Worm (Caenorhabditis elegans): ENCODE measurements around the gene nep-1.
A peak's percentile ranks its signal among the peaks of the same experiment; 100 is the strongest.

The nep-1 gene

ce11 chrII:11634057-11634676 lies 22.8 kb downstream of the nep-1 start (continued):
- TF ChIP-seq pqm-1 (tag; optimal IDR thresholded peaks at IDR 0.05) (no peak), lin-38 (GFP tag; IDR thresholded peaks at IDR 0.05) (peak; percentile 61), hif-1 (tag; optimal IDR thresholded peaks at IDR 0.05) (peak; percentile 22 to 90), mep-1 (tag; optimal IDR thresholded peaks at IDR 0.05) (peak; percentile 93), unc-130 (GFP tag; optimal IDR thresholded peaks at IDR 0.05) (no peak), nhr-76 (tag; optimal IDR thresholded peaks at IDR 0.05) (no peak), dmd-9 (GFP tag; IDR thresholded peaks at IDR 0.05) (0 out of 2 replicates have a peak, but pooled peaks have one; percentile 57), daf-19 (GFP tag; conservative IDR thresholded peaks at IDR 0.05) (no peak), ztf-7 (tag; optimal IDR thresholded peaks at IDR 0.05) (peak; percentile 72), lir-3 (tag; optimal IDR thresholded peaks at IDR 0.05) (no peak), unc-39 (tag; optimal IDR thresholded peaks at IDR 0.05) (peak; percentile 6), nhr-237 (tag; optimal IDR thresholded peaks at IDR 0.05) (peak; percentile 12), vab-7 (GFP tag; IDR thresholded peaks at IDR 0.05) (no peak), aha-1 (tag) (peak; percentile 98), sdz-12 (GFP tag; optimal IDR thresholded peaks at IDR 0.05) (peak; percentile 4), Y105C5A.15 (GFP tag; IDR thresholded peaks at IDR 0.05) (no peak), mdt-29 (GFP tag; IDR thresholded peaks at IDR 0.05) (no peak; the same call in 1 of the 2 replicates), arid-1 (GFP tag; conservative IDR thresholded peaks at IDR 0.05) (peak; percentile 80), mdl-1 (tag; optimal IDR thresholded peaks at IDR 0.05) (peak; percentile 84 to 97), dmd-8 (GFP tag; IDR thresholded peaks at IDR 0.05) (no peak), tag-97 (GFP tag; IDR thresholded peaks at IDR 0.05) (no peak), pha-4 (GFP tag; IDR thresholded peaks at IDR 0.05) (peak; percentile 80), pha-4 (tag; optimal IDR thresholded peaks at IDR 0.05) (no peak), mxl-3 (GFP tag; optimal IDR thresholded peaks at IDR 0.05) (peak; percentile 93), ctbp-1 (GFP tag; IDR thresholded peaks at IDR 0.05) (peak; percentile 88), zfp-2 (tag; optimal IDR thresholded peaks at IDR 0.05) (no peak), ceh-62 (tag; optimal IDR thresholded peaks at IDR 0.05) (no peak), daf-8 (GFP tag; IDR thresholded peaks at IDR 0.05) (no peak), ceh-44 (GFP tag; IDR thresholded peaks at IDR 0.05) (peak; percentile 64; the same call in 1 of the 2 replicates), F44E2.7 (GFP tag; IDR thresholded peaks at IDR 0.05) (no peak), D1046.2 (GFP tag; IDR thresholded peaks at IDR 0.05) (0 out of 2 replicates have a peak, but pooled peaks have one; percentile 40), F10B5.3 (tag; optimal IDR thresholded peaks at IDR 0.05) (peak; percentile 44), ces-1 (GFP tag; optimal IDR thresholded peaks at IDR 0.05) (no peak), lin-29 (GFP tag; IDR thresholded peaks at IDR 0.05) (no peak), madf-5 (GFP tag; IDR thresholded peaks at IDR 0.05) (no peak), daf-12 (tag; optimal IDR thresholded peaks at IDR 0.05) (no peak), egl-27 (tag; optimal IDR thresholded peaks at IDR 0.05) (no peak), saeg-2 (GFP tag; IDR thresholded peaks at IDR 0.05) (no peak), snpc-4 (tag; optimal IDR thresholded peaks at IDR 0.05) (no peak), ZK546.5 (tag; optimal IDR thresholded peaks at IDR 0.05) (no peak), zip-2 (tag; optimal IDR thresholded peaks at IDR 0.05) (no peak), nhr-111 (GFP tag; optimal IDR thresholded peaks at IDR 0.05) (no peak), nhr-28 (tag; optimal IDR thresholded peaks at IDR 0.05) (peak; percentile 84), F49E8.2 (tag; optimal IDR thresholded peaks at IDR 0.05; ENCODE audit: borderline replicate concordance) (no peak), Y5F2A.4 (GFP tag; optimal IDR thresholded peaks at IDR 0.05) (no peak), ZK337.2 (GFP tag; IDR thresholded peaks at IDR 0.05) (no peak), nhr-25 (tag; optimal IDR thresholded peaks at IDR 0.05; ENCODE audit: borderline replicate concordance, insufficient read depth) (peak; percentile 90), fos-1 (tag; optimal IDR thresholded peaks at IDR 0.05) (no peak), zip-11 (GFP tag; IDR thresholded peaks at IDR 0.05) (no peak), jun-1 (tag; optimal IDR thresholded peaks at IDR 0.05) (peak; percentile 61), nhr-102 (tag; optimal IDR thresholded peaks at IDR 0.05) (peak; percentile 26), F26F4.8 (GFP tag; conservative IDR thresholded peaks at IDR 0.05) (no peak)
